Fruit fly (Drosophila melanogaster) whole organism: Measurements from ENCODE around the gene CG31140.

ENCODE experiments used
- CG8478 ChIP-seq: fragments of >200 bp; optimal IDR thresholded peaks from 2 replicates; lab custom pipeline; 2018; ENCODE audit warnings: inconsistent platforms
- Dll ChIP-seq: fragments of >200 bp; optimal IDR thresholded peaks from 2 replicates; lab custom pipeline; 2017
- EcR ChIP-seq, 2 experiments: fragments of >200 bp; optimal IDR thresholded peaks; 2 replicates each; lab custom pipeline; 2017; ENCODE audit warnings: missing biosample characterization in 2 of 2, missing genetic modification characterization in 2 of 2, missing genetic modification reagents in 2 of 2
- psq ChIP-seq: fragments of >200 bp; optimal IDR thresholded peaks from 2 replicates; lab custom pipeline; 2017
- usp ChIP-seq: fragments of >200 bp; optimal IDR thresholded peaks from 2 replicates; lab custom pipeline; 2017; ENCODE audit warnings: missing biosample characterization, missing genetic modification characterization, mixed read lengths

dm6 chr3R:23996224-23996623 is 33.2 kb downstream of the CG31140 start, which contains the start of gene LSm3:
- TF ChIP-seq Dll (lab: Kevin White, UChicago): no peak
- no peak for TF ChIP-seq EcR (GFP tag; optimal IDR thresholded peaks at IDR 0.05; lab: Kevin White, UChicago)
- TF ChIP-seq psq (lab: Kevin White, UChicago): no peak
- no peak for TF ChIP-seq usp (GFP tag; lab: Kevin White, UChicago)
- no peak for TF ChIP-seq CG8478 (lab: Kevin White, UChicago)
